Fruit fly (Drosophila melanogaster) whole organism, wandering third instar larva: ENCODE measurements around the gene CG34026.

Experiments used
- Abd-B ChIP-seq: fragments of >200 bp; optimal IDR thresholded peaks from 2 replicates; lab custom pipeline; 2017; ENCODE audit warnings: missing biosample characterization, missing genetic modification characterization
- CG32264 ChIP-seq: fragments of 200-800 bp; sonication (Bioruptor generic); optimal IDR thresholded peaks from 2 replicates; lab custom pipeline; 2016; ENCODE audit warnings: missing biosample characterization, missing genetic modification characterization
- Hnf4 ChIP-seq: fragments of 200-800 bp; sonication (Bioruptor generic); optimal IDR thresholded peaks from 2 replicates; lab custom pipeline; 2016; ENCODE audit warnings: missing biosample characterization, mild to moderate bottlenecking, missing genetic modification characterization
- Hr78 ChIP-seq: fragments of >200 bp; optimal IDR thresholded peaks from 2 replicates; lab custom pipeline; 2017; ENCODE audit warnings: missing biosample characterization, missing genetic modification characterization
- Jra ChIP-seq: sonication (Bioruptor generic); optimal IDR thresholded peaks from 2 replicates; lab custom pipeline; 2016; ENCODE audit warnings: missing biosample characterization, missing genetic modification characterization
- br ChIP-seq: fragments of 200-800 bp; sonication (Bioruptor generic); optimal IDR thresholded peaks from 2 replicates; lab custom pipeline; 2016; ENCODE audit warnings: missing biosample characterization, missing genetic modification characterization
- dl ChIP-seq, 2 experiments: fragments of 175-275, 200-275 bp in 1 of 2; fragments of 200-275 bp in 1 of 2; sonication (Bioruptor generic); optimal IDR thresholded peaks; lab custom pipeline; 2018; ENCODE audit warnings: mild to moderate bottlenecking in 2 of 2, missing biosample characterization in 2 of 2, missing genetic modification characterization in 2 of 2, moderate library complexity in 2 of 2; ENCODE audit not compliant: partially characterized antibody in 2 of 2, insufficient read depth in 1 of 2
- fru ChIP-seq: fragments of 200-800 bp; sonication (Bioruptor generic); optimal IDR thresholded peaks from 3 replicates; lab custom pipeline; 2016; ENCODE audit warnings: missing biosample characterization, mild to moderate bottlenecking, missing genetic modification characterization
- h ChIP-seq: fragments of 200-800 bp; sonication (Bioruptor generic); optimal IDR thresholded peaks from 3 replicates; lab custom pipeline; 2016; ENCODE audit warnings: missing biosample characterization, mild to moderate bottlenecking, missing genetic modification characterization
- pan ChIP-seq: fragments of >200 bp; optimal IDR thresholded peaks from 2 replicates; lab custom pipeline; 2017
- tai ChIP-seq: sonication (Bioruptor generic); optimal IDR thresholded peaks from 2 replicates; lab custom pipeline; 2016; ENCODE audit warnings: missing biosample characterization, missing genetic modification characterization
- usp ChIP-seq: fragments of >200 bp; optimal IDR thresholded peaks from 2 replicates; lab custom pipeline; 2017; ENCODE audit warnings: missing biosample characterization, missing genetic modification characterization

dm6 chrX:9581869-9582268 is 48.3 kb downstream of the CG34026 start:
- TF ChIP-seq h (GFP tag; lab: Kevin White, UChicago) (no peak), pan (no peak), Abd-B (no peak), Hnf4 (GFP tag; lab: Kevin White, UChicago) (no peak), tai (GFP tag; lab: Kevin White, UChicago) (no peak), CG32264 (GFP tag; lab: Kevin White, UChicago) (no peak), Hr78 (GFP tag; lab: Kevin White, UChicago) (no peak), br (GFP tag; lab: Kevin White, UChicago) (no peak), fru (GFP tag; lab: Kevin White, UChicago) (no peak), Jra (GFP tag; lab: Kevin White, UChicago) (no peak), usp (GFP tag; lab: Kevin White, UChicago) (no peak), dl (GFP tag; optimal IDR thresholded peaks at IDR 0.05; lab: Kevin White, UChicago; ENCODE audit: insufficient read depth in 1 of 2, partially characterized antibody in 2 of 2) (no peak)
